Fruit fly (Drosophila melanogaster): Measurements from ENCODE around the gene Dpm1.

The Dpm1 gene

dm6 chr2L:19549412-19549811, 23.2 kb upstream of the Dpm1 start (continued):
- TF ChIP-seq Eip93F (GFP tag; optimal IDR thresholded peaks at IDR 0.05) (no peak), Hr38 (GFP tag; optimal IDR thresholded peaks at IDR 0.05) (no peak), CG6163 (GFP tag; IDR thresholded peaks at IDR 0.05) (no peak), Gug (GFP tag; IDR thresholded peaks at IDR 0.05) (no peak), CG31627 (GFP tag; optimal IDR thresholded peaks at IDR 0.05) (no peak), dac (GFP tag; optimal IDR thresholded peaks at IDR 0.05) (no peak), OdsH (GFP tag; optimal IDR thresholded peaks at IDR 0.05) (no peak)

dm6 chr2L:19548158-19548557, 22.0 kb upstream of the Dpm1 start, which contains the start of gene Tep4:
Gene Tep4, plus strand, starts transcription at chr2L:19548507.
- peak; percentile 9 for TF ChIP-seq CG1621 (tag; optimal IDR thresholded peaks at IDR 0.05)
- TF ChIP-seq CG15336 (GFP tag; IDR thresholded peaks at IDR 0.05) = peak; percentile 29; the same call in 1 of the 2 replicates
- TF ChIP-seq Lpt (GFP tag; optimal IDR thresholded peaks at IDR 0.05) = no peak
- peak; percentile 30; the same call in 1 of the 3 replicates for TF ChIP-seq eg (GFP tag; IDR thresholded peaks at IDR 0.05)
- peak; percentile 4 for TF ChIP-seq fkh (GFP tag; optimal IDR thresholded peaks at IDR 0.05)
- no peak for TF ChIP-seq CG10631 (GFP tag; optimal IDR thresholded peaks at IDR 0.05)
- TF ChIP-seq svp (GFP tag) = no peak

- TF ChIP-seq Hr38 (GFP tag; optimal IDR thresholded peaks at IDR 0.05) (no peak), CG11902 (GFP tag; optimal IDR thresholded peaks at IDR 0.05) (no peak), CG34406 (GFP tag; optimal IDR thresholded peaks at IDR 0.05) (peak; percentile 28), CG11762 (GFP tag; optimal IDR thresholded peaks at IDR 0.05; ENCODE audit: insufficient read depth) (no peak), CG31627 (GFP tag; optimal IDR thresholded peaks at IDR 0.05) (no peak), CG6163 (GFP tag; IDR thresholded peaks at IDR 0.05) (peak; percentile 42; the same call in 1 of the 3 replicates), fd85E (GFP tag; optimal IDR thresholded peaks at IDR 0.05) (no peak), CG15336 (GFP tag; IDR thresholded peaks at IDR 0.05) (peak; percentile 52), Sox102F (GFP tag; optimal IDR thresholded peaks at IDR 0.05) (peak; percentile 19), CG9139 (GFP tag; optimal IDR thresholded peaks at IDR 0.05) (no peak), CG6792 (GFP tag; optimal IDR thresholded peaks at IDR 0.05) (no peak), CG1621 (tag; optimal IDR thresholded peaks at IDR 0.05) (no peak), acj6 (GFP tag; optimal IDR thresholded peaks at IDR 0.05) (peak; percentile 12), ss (GFP tag; optimal IDR thresholded peaks at IDR 0.05) (peak; percentile 13 to 15), fd59A (GFP tag; optimal IDR thresholded peaks at IDR 0.05) (no peak), Ets21C (GFP tag; optimal IDR thresholded peaks at IDR 0.05) (no peak), CG16779 (tag; optimal IDR thresholded peaks at IDR 0.05) (no peak), svp (GFP tag) (peak; percentile 72), CG3032 (tag; optimal IDR thresholded peaks at IDR 0.05) (no peak), Gug (GFP tag; IDR thresholded peaks at IDR 0.05) (no peak), CG3919 (GFP tag; optimal IDR thresholded peaks at IDR 0.05) (peak; percentile 25), Hr4 (GFP tag; optimal IDR thresholded peaks at IDR 0.05) (peak; percentile 21), CG32006 (GFP tag; optimal IDR thresholded peaks at IDR 0.05) (peak; percentile 29), dac (GFP tag; optimal IDR thresholded peaks at IDR 0.05) (no peak), Eip93F (GFP tag; optimal IDR thresholded peaks at IDR 0.05) (no peak), Eip78C (GFP tag) (peak; percentile 84), salr (GFP tag; optimal IDR thresholded peaks at IDR 0.05) (no peak), esn (GFP tag; optimal IDR thresholded peaks at IDR 0.05) (peak; percentile 6), Blimp-1 (GFP tag; optimal IDR thresholded peaks at IDR 0.05) (no peak), CG10669 (GFP tag; optimal IDR thresholded peaks at IDR 0.05) (no peak), Met (GFP tag; optimal IDR thresholded peaks at IDR 0.05) (peak; percentile 38), CG8119 (GFP tag; IDR thresholded peaks at IDR 0.05) (peak; percentile 36; the same call in 1 of the 3 replicates), fkh (GFP tag; optimal IDR thresholded peaks at IDR 0.05) (peak; percentile 87), topi (GFP tag; optimal IDR thresholded peaks at IDR 0.05) (peak; percentile 34), CG6808 (GFP tag; optimal IDR thresholded peaks at IDR 0.05) (no peak), Sox15 (GFP tag; optimal IDR thresholded peaks at IDR 0.05) (no peak), Ets96B (tag; optimal IDR thresholded peaks at IDR 0.05) (peak; percentile 8), spab (GFP tag; optimal IDR thresholded peaks at IDR 0.05) (no peak), CG6854 (GFP tag; optimal IDR thresholded peaks at IDR 0.05) (no peak), dsx (GFP tag; optimal IDR thresholded peaks at IDR 0.05; ENCODE audit: poor library complexity, severe bottlenecking) (peak; percentile 19), CG10631 (GFP tag; optimal IDR thresholded peaks at IDR 0.05) (no peak)
Measured at dm6 chr2L:19546869-19547710, 20.9 kb upstream of the Dpm1 start, which contains the start of gene CG10337. Gene CG10337, minus strand, starts transcription at chr2L:19546959.

All from whole organism, prepupa.